Fruit fly (Drosophila melanogaster) whole organism, larva: ENCODE measurements around the gene Ude.
A peak's percentile ranks its signal among the peaks of the same experiment; 100 is the strongest.

Source experiments
- noc ChIP-seq: fragments of 200-800 bp; sonication (Bioruptor generic); optimal IDR thresholded peaks from 3 replicates; lab custom pipeline; 2019; ENCODE audit warnings: missing biosample characterization, mild to moderate bottlenecking, missing genetic modification characterization, moderate library complexity

Ude gene

dm6 chr3R:24810844-24811625 lies 11.6 kb upstream of the Ude start:
- peak; percentile 96 for TF ChIP-seq noc (tag; lab: Kevin White, UChicago)

DNA sequence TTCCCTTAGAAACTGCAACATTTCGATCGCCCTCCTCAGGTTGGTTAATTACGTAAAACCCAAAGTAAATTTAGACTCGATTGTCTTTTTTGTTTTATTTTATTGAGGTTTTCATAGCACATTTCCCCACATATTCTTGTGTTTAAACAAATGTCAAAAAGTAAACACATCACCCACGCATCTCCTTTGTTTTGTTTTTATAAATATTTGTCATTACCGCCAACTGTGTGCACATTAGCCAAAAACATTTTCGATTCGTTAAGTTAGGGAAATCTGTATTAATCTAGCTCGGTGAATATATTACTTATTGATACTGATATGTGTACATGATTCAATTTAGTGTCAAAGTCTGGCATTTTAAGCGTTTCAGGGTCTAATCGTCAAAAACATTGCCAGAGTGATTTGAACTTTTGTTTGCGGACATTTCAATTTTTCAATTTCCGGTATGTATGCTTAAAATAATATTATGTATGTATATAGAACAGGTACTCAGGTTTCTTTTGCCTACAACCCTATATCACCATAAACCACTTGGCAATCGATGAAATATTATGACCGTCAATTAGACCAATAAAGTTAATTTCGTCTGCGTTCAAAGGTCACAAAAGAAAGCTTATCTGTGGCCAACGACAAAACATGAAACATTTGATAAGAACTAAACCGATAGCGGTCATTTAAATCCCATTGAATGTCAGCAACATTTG lies 10.3 kb upstream of the Ude start:
- peak; percentile 70 for TF ChIP-seq noc (tag; lab: Kevin White, UChicago)

dm6 chr3R:24807321-24807720 lies 7.9 kb upstream of the Ude start, which contains the start of gene CG6980:
Gene CG6980, plus strand, starts transcription at chr3R:24807621.
- no peak for TF ChIP-seq noc (tag; lab: Kevin White, UChicago)

- TF ChIP-seq noc (tag; lab: Kevin White, UChicago), result no peak
These were observed 5.6 kb upstream of the Ude start, which contains the start of gene polybromo for dm6 chr3R:24805048-24805447. Gene polybromo, minus strand, starts transcription at chr3R:24805259.

DNA sequence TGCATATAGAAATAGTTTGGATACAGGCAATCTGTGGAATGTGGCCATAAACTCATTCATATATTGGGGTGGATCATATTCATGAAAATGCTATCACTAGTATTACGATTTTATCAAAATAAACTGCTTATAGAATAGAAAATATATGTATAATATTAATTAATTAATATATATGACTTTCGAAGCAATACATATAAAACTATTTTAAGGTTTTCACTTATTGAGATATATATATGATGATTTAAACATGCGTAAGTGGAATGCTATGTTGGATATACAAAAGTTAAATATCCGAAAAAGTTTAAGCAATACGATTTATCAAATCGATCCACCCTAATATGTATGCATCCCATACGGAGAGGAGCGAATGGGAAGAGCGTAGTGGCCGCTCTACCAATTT lies 873 bp downstream of the Ude start:
- TF ChIP-seq noc (tag; lab: Kevin White, UChicago), result peak; percentile 57

dm6 chr3R:24790036-24790435 lies 9.4 kb downstream of the Ude start, which contains the start of gene CG13634:
Gene CG13634, minus strand, starts transcription at chr3R:24790136.
- TF ChIP-seq noc (tag; lab: Kevin White, UChicago), result no peak

dm6 chr3R:24787734-24788133 lies 11.7 kb downstream of the Ude start, which contains the start of gene Ets96B:
Gene Ets96B, plus strand, starts transcription at chr3R:24788054.
- TF ChIP-seq noc (tag; lab: Kevin White, UChicago), result no peak

DNA sequence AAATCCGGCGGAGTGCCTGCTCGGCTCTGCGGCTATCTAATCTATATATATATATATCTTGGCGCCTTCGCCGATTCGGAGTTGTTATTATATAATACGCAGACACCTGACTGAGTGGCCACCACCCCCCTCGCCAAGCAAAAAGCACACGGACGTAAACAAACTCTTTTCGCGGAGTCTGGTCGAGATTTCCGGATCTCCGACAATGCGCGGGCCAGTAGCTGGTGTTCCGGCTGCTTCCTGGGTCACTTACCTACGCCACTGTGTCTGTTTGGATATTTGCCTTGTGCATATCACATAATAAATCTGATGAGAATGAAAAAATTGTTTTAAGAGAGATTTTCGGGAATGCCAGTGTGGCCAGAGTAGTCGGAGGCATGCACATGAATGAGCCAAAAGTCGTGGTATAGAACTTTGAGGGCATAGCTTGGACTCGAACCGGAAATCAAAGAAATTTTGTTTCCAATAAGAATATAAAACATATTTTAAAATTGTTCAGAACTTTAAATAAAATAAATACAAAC lies 12.4 kb downstream of the Ude start, which contains the start of gene CG5805:
TSS of gene CG5805 (minus strand) at position 380 of the 524 bp plus-strand sequence.
- TF ChIP-seq noc (tag; lab: Kevin White, UChicago), result peak; percentile 41

dm6 chr3R:24778218-24778739 lies 21.2 kb downstream of the Ude start:
- TF ChIP-seq noc (tag; lab: Kevin White, UChicago), result no peak

- TF ChIP-seq noc (tag; lab: Kevin White, UChicago), result no peak
These were observed 22.4 kb downstream of the Ude start for dm6 chr3R:24777101-24777500.

DNA sequence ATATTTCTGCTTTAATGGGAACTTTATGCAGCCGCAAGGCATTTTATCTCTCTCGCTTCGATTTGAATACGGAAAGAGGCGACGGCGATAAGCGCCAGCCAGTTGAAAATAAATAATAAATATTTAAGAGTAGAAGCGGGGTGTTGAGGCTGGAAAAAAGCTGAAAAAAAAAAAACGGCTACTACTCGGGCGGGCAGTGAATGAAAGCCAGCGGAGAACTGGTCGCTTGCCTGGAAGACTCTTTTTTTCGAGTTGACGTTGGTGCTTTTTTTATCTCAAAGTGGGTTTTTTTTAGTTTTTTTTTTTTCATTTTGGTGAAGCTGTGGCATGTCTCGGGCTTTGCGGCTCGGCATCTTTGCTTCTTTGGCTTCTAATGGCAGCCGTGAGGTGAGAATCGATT lies 26.0 kb downstream of the Ude start:
- TF ChIP-seq noc (tag; lab: Kevin White, UChicago), result no peak

DNA sequence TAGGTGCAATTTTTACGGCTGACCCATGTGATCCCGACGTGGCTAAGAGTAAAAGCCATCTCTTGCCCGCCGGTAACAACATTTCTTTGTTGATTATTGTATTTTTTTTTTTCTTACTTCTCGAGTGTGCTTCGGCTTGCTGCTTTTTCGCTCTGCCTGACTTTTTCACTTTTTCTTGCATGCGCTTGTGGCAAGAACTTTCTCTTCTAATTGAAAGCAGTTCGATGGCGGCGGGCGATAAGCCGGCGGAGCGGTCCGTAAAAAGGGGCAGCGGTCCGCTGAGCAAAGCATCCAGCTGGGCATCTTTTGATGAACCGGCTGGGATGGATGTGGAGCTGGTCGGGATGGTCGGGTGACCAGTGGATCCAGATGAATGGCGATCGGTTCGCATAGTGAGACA lies 26.5 kb downstream of the Ude start:
- TF ChIP-seq noc (tag; lab: Kevin White, UChicago), result no peak

- TF ChIP-seq noc (tag; lab: Kevin White, UChicago), result peak; percentile 69
These were observed 27.9 kb downstream of the Ude start, which contains the start of gene CG42331 for dm6 chr3R:24771273-24772231. Gene CG42331, plus strand, starts transcription at chr3R:24772181.

DNA sequence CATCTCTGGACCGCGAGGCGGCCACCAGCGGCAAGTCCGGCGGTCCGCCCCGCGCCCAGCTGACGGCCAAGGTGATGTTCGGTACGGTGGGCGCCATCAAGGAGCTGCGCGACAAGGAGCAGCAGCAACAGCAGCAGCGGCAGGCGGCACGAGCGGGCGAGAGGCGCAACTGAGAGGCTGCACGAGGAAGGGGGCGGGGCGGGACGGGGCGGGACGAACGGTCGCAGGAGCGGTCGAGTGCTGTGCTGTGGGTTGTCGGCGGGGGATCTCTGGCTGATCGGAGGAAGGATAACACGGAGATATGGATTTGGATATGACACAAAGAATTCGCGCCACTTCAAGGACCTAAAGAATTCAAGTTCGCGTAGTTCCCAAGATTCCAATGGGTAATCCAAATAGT lies 29.9 kb downstream of the Ude start:
- no peak for TF ChIP-seq noc (tag; lab: Kevin White, UChicago)
